Fruit fly (Drosophila melanogaster): ENCODE results near the gene Srp9.
A peak's percentile ranks its signal among the peaks of the same experiment; 100 is the strongest.

- TF ChIP-seq CG12768 (GFP tag; optimal IDR thresholded peaks at IDR 0.05) = no peak
- TF ChIP-seq CG7045 (GFP tag; optimal IDR thresholded peaks at IDR 0.05) = no peak
- TF ChIP-seq ovo (GFP tag; optimal IDR thresholded peaks at IDR 0.05) = no peak
- TF ChIP-seq CG14711 (tag; optimal IDR thresholded peaks at IDR 0.05) = no peak
- no peak for TF ChIP-seq toe (GFP tag; optimal IDR thresholded peaks at IDR 0.05)
- TF ChIP-seq Mnt (GFP tag; optimal IDR thresholded peaks at IDR 0.05) = no peak
- TF ChIP-seq bab1 (GFP tag; optimal IDR thresholded peaks at IDR 0.05) = no peak
- no peak for TF ChIP-seq pad (GFP tag; optimal IDR thresholded peaks at IDR 0.05)
- TF ChIP-seq tj (GFP tag; optimal IDR thresholded peaks at IDR 0.05) = peak; percentile 42
- TF ChIP-seq CG33017 (tag; optimal IDR thresholded peaks at IDR 0.05) = no peak
- TF ChIP-seq Clk (GFP tag; optimal IDR thresholded peaks at IDR 0.05) = no peak
These were observed 15.7 kb downstream of the Srp9 start for dm6 chr3L:7951841-7952240.

All from whole organism, adult.